Worm (Caenorhabditis elegans): ENCODE measurements around the gene F22H10.11.

- TF ChIP-seq lin-39 (tag; optimal IDR thresholded peaks at IDR 0.05) (no peak), nhr-25 (tag; optimal IDR thresholded peaks at IDR 0.05) (no peak), snpc-4 (tag; optimal IDR thresholded peaks at IDR 0.05) (no peak), ceh-9 (tag; optimal IDR thresholded peaks at IDR 0.05) (no peak), mml-1 (tag; optimal IDR thresholded peaks at IDR 0.05) (no peak), elt-2 (tag; optimal IDR thresholded peaks at IDR 0.05) (peak; percentile 54), mdl-1 (tag; optimal IDR thresholded peaks at IDR 0.05) (no peak), ama-1 (optimal IDR thresholded peaks at IDR 0.05) (no peak)
Observed at ce11 chrX:16678097-16678496, 9.7 kb downstream of the F22H10.11 start.

Measured in whole organism, L3 larva.